Fruit fly (Drosophila melanogaster): ENCODE data around the gene Gr89a.

Gene Gr89a

dm6 chr3R:16530424-16530823 is 31.7 kb upstream of the Gr89a start:
- TF ChIP-seq Clk (GFP tag; optimal IDR thresholded peaks at IDR 0.05) (no peak), CG1620 (GFP tag; optimal IDR thresholded peaks at IDR 0.05) (no peak), CG14711 (tag; optimal IDR thresholded peaks at IDR 0.05) (no peak), CG11617 (GFP tag; optimal IDR thresholded peaks at IDR 0.05) (no peak)

- TF ChIP-seq Hr96 (GFP tag; optimal IDR thresholded peaks at IDR 0.05) (no peak), pad (GFP tag; optimal IDR thresholded peaks at IDR 0.05) (no peak), tj (GFP tag; optimal IDR thresholded peaks at IDR 0.05) (no peak), toe (GFP tag; optimal IDR thresholded peaks at IDR 0.05) (no peak), bab1 (GFP tag; optimal IDR thresholded peaks at IDR 0.05) (no peak), CG14711 (tag; optimal IDR thresholded peaks at IDR 0.05) (no peak), Crg-1 (GFP tag; optimal IDR thresholded peaks at IDR 0.05) (no peak), cnc (optimal IDR thresholded peaks at IDR 0.05) (no peak), Mnt (GFP tag; optimal IDR thresholded peaks at IDR 0.05) (no peak), cic (GFP tag; optimal IDR thresholded peaks at IDR 0.05) (no peak), Clk (GFP tag; optimal IDR thresholded peaks at IDR 0.05) (no peak), kay (GFP tag; ENCODE audit: borderline replicate concordance) (no peak), CG5204 (GFP tag; optimal IDR thresholded peaks at IDR 0.05) (no peak)
Measured at dm6 chr3R:16528429-16528828, 29.7 kb upstream of the Gr89a start.

dm6 chr3R:16526697-16527370 is 28.1 kb upstream of the Gr89a start:
- TF ChIP-seq toe (GFP tag; optimal IDR thresholded peaks at IDR 0.05) = no peak

DNA sequence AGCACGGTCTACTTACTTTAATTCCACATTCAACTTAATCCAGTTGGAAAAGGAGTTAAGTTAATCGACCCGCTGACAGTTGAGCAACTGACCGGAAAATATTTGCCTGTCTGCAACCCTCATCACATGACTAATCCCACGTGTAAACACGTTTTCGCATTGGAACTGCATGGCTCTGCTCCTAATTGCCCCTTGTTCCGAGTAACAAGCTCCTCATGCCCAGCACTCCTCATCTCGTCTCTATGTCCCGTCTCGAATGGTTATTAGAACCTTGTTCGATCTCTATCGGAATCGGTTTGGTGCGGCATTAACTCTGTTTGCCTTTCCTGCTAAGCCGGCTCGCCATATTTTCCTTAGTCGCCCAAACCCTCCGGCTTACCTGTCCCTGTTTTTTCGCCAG is 27.5 kb upstream of the Gr89a start:
- TF ChIP-seq Crg-1 (GFP tag; optimal IDR thresholded peaks at IDR 0.05) = no peak

- TF ChIP-seq tj (GFP tag; optimal IDR thresholded peaks at IDR 0.05) (no peak), cic (GFP tag; optimal IDR thresholded peaks at IDR 0.05) (no peak), bab1 (GFP tag; optimal IDR thresholded peaks at IDR 0.05) (no peak), ovo (GFP tag; optimal IDR thresholded peaks at IDR 0.05) (no peak), Clk (GFP tag; optimal IDR thresholded peaks at IDR 0.05) (no peak), toe (GFP tag; optimal IDR thresholded peaks at IDR 0.05) (no peak), Mnt (GFP tag; optimal IDR thresholded peaks at IDR 0.05) (no peak), CG11617 (GFP tag; optimal IDR thresholded peaks at IDR 0.05) (no peak), CG33017 (tag; optimal IDR thresholded peaks at IDR 0.05) (no peak), cnc (optimal IDR thresholded peaks at IDR 0.05) (no peak), kay (GFP tag; ENCODE audit: borderline replicate concordance) (no peak), CG12768 (GFP tag; optimal IDR thresholded peaks at IDR 0.05) (no peak), CG7045 (GFP tag; optimal IDR thresholded peaks at IDR 0.05) (no peak), CG5204 (GFP tag; optimal IDR thresholded peaks at IDR 0.05) (no peak)
Measured at dm6 chr3R:16525555-16525954, 26.8 kb upstream of the Gr89a start.

DNA sequence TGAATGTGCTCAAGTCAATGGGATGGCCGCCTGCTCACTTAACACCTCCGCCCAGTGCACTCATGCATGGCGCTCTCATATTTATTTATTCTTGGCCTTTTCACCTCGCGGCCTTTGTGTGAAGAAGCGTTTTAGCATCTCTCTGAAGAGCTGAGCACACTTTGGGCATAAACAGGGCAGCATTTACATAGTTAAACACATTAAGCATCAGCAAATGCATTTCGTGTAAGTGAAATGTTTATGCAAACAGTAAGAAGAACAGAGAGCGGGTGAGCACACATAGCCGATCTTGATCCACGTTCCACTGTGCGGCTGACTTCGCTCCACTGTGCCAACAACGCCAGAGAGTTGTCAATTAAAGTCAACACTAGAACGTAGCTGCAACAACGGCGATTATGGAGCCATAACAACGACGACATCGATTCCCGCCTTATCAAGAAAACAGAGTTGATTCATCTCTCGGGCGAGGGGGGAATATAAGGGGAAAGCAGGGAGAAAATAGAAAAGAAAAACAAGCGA is 25.9 kb upstream of the Gr89a start:
- TF ChIP-seq CG12768 (GFP tag; optimal IDR thresholded peaks at IDR 0.05) (no peak), kay (GFP tag; ENCODE audit: borderline replicate concordance) (peak; percentile 32)

DNA sequence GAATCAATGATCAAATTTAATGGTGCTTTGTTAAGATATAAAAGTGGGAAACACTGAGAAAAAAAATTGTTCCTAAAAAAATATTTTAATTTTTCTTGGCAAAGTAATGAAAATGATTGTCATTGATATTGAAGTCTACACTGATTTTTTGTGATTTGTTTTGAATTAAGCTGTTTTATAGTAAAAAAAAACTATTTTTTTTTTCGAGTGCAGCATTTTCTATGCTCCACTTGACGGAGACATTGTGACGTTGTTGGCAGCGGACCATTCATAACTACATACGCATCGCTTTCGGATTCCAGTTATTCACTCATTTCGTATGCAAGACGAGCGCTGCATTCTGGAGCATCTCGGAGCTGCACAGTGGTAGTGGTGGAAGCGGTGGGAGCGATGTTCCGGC is 25.4 kb upstream of the Gr89a start:
- TF ChIP-seq CG11617 (GFP tag; optimal IDR thresholded peaks at IDR 0.05) (no peak), Mnt (GFP tag; optimal IDR thresholded peaks at IDR 0.05) (no peak), CG33017 (tag; optimal IDR thresholded peaks at IDR 0.05) (no peak), cnc (optimal IDR thresholded peaks at IDR 0.05) (no peak), Crg-1 (GFP tag; optimal IDR thresholded peaks at IDR 0.05) (no peak), Clk (GFP tag; optimal IDR thresholded peaks at IDR 0.05) (no peak), tj (GFP tag; optimal IDR thresholded peaks at IDR 0.05) (no peak), CG5204 (GFP tag; optimal IDR thresholded peaks at IDR 0.05) (no peak), CG1620 (GFP tag; optimal IDR thresholded peaks at IDR 0.05) (no peak), CG7101 (tag; optimal IDR thresholded peaks at IDR 0.05) (no peak), CG12768 (GFP tag; optimal IDR thresholded peaks at IDR 0.05) (no peak), cic (GFP tag; optimal IDR thresholded peaks at IDR 0.05) (no peak), CG7045 (GFP tag; optimal IDR thresholded peaks at IDR 0.05) (no peak), pad (GFP tag; optimal IDR thresholded peaks at IDR 0.05) (no peak), kay (GFP tag; ENCODE audit: borderline replicate concordance) (no peak), toe (GFP tag; optimal IDR thresholded peaks at IDR 0.05) (no peak)

DNA sequence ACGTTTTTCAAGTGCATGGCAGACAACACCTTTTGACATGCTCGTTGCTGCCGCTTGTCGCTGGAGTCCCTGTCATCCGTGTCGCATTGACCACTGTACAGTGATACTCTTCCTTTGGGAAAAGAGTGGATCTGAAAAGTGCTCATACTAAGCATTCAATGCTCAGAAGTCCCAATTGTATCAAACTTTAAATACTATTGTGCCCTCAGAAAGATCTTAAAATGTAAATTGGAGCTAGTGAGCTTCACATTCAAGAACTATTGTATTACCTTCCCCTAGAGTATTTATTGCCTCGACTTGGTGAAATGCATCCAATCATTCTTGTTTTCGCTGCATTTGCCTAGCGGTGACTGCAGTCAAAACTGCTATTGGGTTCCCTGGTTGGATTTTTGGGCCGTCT is 24.6 kb upstream of the Gr89a start:
- TF ChIP-seq CG7045 (GFP tag; optimal IDR thresholded peaks at IDR 0.05) (no peak), tj (GFP tag; optimal IDR thresholded peaks at IDR 0.05) (no peak), CG1620 (GFP tag; optimal IDR thresholded peaks at IDR 0.05) (no peak), kay (GFP tag; ENCODE audit: borderline replicate concordance) (no peak), CG33017 (tag; optimal IDR thresholded peaks at IDR 0.05) (no peak), CG14711 (tag; optimal IDR thresholded peaks at IDR 0.05) (no peak), ovo (GFP tag; optimal IDR thresholded peaks at IDR 0.05) (no peak), toe (GFP tag; optimal IDR thresholded peaks at IDR 0.05) (no peak), Hr96 (GFP tag; optimal IDR thresholded peaks at IDR 0.05) (no peak), Crg-1 (GFP tag; optimal IDR thresholded peaks at IDR 0.05) (no peak), Clk (GFP tag; optimal IDR thresholded peaks at IDR 0.05) (no peak), cnc (optimal IDR thresholded peaks at IDR 0.05) (no peak), CG12768 (GFP tag; optimal IDR thresholded peaks at IDR 0.05) (no peak), pad (GFP tag; optimal IDR thresholded peaks at IDR 0.05) (no peak), Mnt (GFP tag; optimal IDR thresholded peaks at IDR 0.05) (no peak), CG11617 (GFP tag; optimal IDR thresholded peaks at IDR 0.05) (no peak), cic (GFP tag; optimal IDR thresholded peaks at IDR 0.05) (no peak)
